Fruit fly (Drosophila melanogaster): Measurements from ENCODE around the gene kto.

Gene kto

DNA sequence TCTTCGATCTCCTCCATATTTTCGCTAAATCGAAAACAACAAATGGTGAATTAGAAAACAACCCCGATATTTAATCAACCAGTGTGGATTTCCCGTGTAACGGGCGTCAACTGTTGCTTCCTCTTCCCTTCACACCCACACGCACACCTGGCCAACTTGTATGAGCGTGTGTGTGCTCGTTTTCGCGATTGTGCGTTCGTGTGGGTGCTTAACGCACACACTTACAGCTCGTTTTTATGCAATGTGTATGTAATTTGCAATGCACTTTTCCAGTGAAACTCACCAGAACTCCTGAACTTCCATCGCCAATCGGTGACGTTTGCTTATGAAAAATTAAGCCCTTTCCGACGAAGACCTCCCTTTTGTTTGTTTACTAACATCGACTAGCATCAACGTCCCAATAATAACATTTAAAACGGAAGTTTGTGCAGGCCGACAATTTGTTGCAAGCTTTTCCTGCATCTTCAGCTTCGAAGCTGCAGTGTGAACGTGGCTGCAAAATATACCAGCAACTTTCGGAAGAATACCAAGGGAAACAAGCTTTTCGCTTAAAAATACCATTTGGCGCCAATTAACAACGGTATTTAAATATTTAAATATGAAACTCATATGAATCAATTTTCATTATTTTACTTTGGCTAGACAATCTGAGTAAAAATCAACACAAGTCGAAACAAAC, 20.8 kb upstream of the kto start, which contains the start of gene cyc (continued):
- peak in 1 of 2 experiments; percentile 22 for TF ChIP-seq bsh (GFP tag; optimal IDR thresholded peaks at IDR 0.05)
- 0 out of 3 replicates have a peak, but pooled peaks have one; percentile 11 for TF ChIP-seq zfh1 (GFP tag; IDR thresholded peaks at IDR 0.05)
- no peak for TF ChIP-seq Bgb (GFP tag; IDR thresholded peaks at IDR 0.05; ENCODE audit: partially characterized antibody)
- no peak for TF ChIP-seq CG4404 (GFP tag; IDR thresholded peaks at IDR 0.05)
- TF ChIP-seq insv (GFP tag; optimal IDR thresholded peaks at IDR 0.05): no peak
- TF ChIP-seq gcm2 (GFP tag; optimal IDR thresholded peaks at IDR 0.05): no peak
- no peak for TF ChIP-seq Gsc (GFP tag; IDR thresholded peaks at IDR 0.05)
- no peak for TF ChIP-seq CG12155 (GFP tag; optimal IDR thresholded peaks at IDR 0.05)
- TF ChIP-seq klu (GFP tag; IDR thresholded peaks at IDR 0.05): no peak
- peak; percentile 68 for TF ChIP-seq nom (GFP tag; optimal IDR thresholded peaks at IDR 0.05)
- TF ChIP-seq stwl (tag; optimal IDR thresholded peaks at IDR 0.05): peak; percentile 17
- no peak for TF ChIP-seq esg (GFP tag; conservative IDR thresholded peaks at IDR 0.05)
- TF ChIP-seq CG1832 (GFP tag; optimal IDR thresholded peaks at IDR 0.05): no peak
- no peak for TF ChIP-seq pros (GFP tag; optimal IDR thresholded peaks at IDR 0.05)
- no peak for TF ChIP-seq trh (GFP tag; optimal IDR thresholded peaks at IDR 0.05)
- no peak for TF ChIP-seq CG14441 (GFP tag; IDR thresholded peaks at IDR 0.05)
- no peak for TF ChIP-seq CG10147 (GFP tag; optimal IDR thresholded peaks at IDR 0.05)
- TF ChIP-seq CG10431 (GFP tag; optimal IDR thresholded peaks at IDR 0.05): no peak
- TF ChIP-seq CG4282 (GFP tag; optimal IDR thresholded peaks at IDR 0.05): no peak
- TF ChIP-seq CG10959 (GFP tag; IDR thresholded peaks at IDR 0.05): no peak
- TF ChIP-seq oc (tag; optimal IDR thresholded peaks at IDR 0.05): no peak
- no peak for TF ChIP-seq CG6654 (GFP tag; optimal IDR thresholded peaks at IDR 0.05)
- no peak for TF ChIP-seq Drgx (GFP tag; IDR thresholded peaks at IDR 0.05)
- no peak for TF ChIP-seq aop (GFP tag; IDR thresholded peaks at IDR 0.05)
- no peak for TF ChIP-seq Dad (GFP tag; optimal IDR thresholded peaks at IDR 0.05)
- TF ChIP-seq Med (GFP tag): peak; percentile 77
- no peak for TF ChIP-seq lov (optimal IDR thresholded peaks at IDR 0.05)
- no peak for TF ChIP-seq lov (GFP tag; IDR thresholded peaks at IDR 0.05)
- no peak for TF ChIP-seq chn (GFP tag; optimal IDR thresholded peaks at IDR 0.05)
- no peak for TF ChIP-seq ham (GFP tag; IDR thresholded peaks at IDR 0.05)
- TF ChIP-seq mld (GFP tag; IDR thresholded peaks at IDR 0.05; ENCODE audit: partially characterized antibody): no peak
- TF ChIP-seq Atf3 (GFP tag; optimal IDR thresholded peaks at IDR 0.05): no peak
- no peak for TF ChIP-seq chif (GFP tag; optimal IDR thresholded peaks at IDR 0.05)
- TF ChIP-seq CG3281 (GFP tag; optimal IDR thresholded peaks at IDR 0.05): no peak
- TF ChIP-seq dimm (GFP tag; IDR thresholded peaks at IDR 0.05): no peak
- no peak for TF ChIP-seq wdn (GFP tag; IDR thresholded peaks at IDR 0.05)
- no peak for TF ChIP-seq Gug (GFP tag; IDR thresholded peaks at IDR 0.05)
- no peak for TF ChIP-seq HmgZ (tag; optimal IDR thresholded peaks at IDR 0.05)
- peak; percentile 84 for TF ChIP-seq Deaf1 (tag; optimal IDR thresholded peaks at IDR 0.05)
- no peak for TF ChIP-seq MESR4 (GFP tag; optimal IDR thresholded peaks at IDR 0.05)
- no peak for TF ChIP-seq hb (GFP tag; IDR thresholded peaks at IDR 0.05; ENCODE audit: partially characterized antibody)
- no peak for TF ChIP-seq jumu (GFP tag; optimal IDR thresholded peaks at IDR 0.05)
- no peak for TF ChIP-seq CHES-1-like (GFP tag; optimal IDR thresholded peaks at IDR 0.05)
- no peak for TF ChIP-seq Bteb2 (GFP tag; optimal IDR thresholded peaks at IDR 0.05)
- no peak for TF ChIP-seq ems (GFP tag; optimal IDR thresholded peaks at IDR 0.05)
- TF ChIP-seq Asciz (GFP tag; optimal IDR thresholded peaks at IDR 0.05): no peak
- TF ChIP-seq scrt (GFP tag; optimal IDR thresholded peaks at IDR 0.05): peak; percentile 85
- TF ChIP-seq kni (GFP tag; optimal IDR thresholded peaks at IDR 0.05): no peak
- no peak for TF ChIP-seq CG8290 (GFP tag; optimal IDR thresholded peaks at IDR 0.05)
- no peak for TF ChIP-seq CG8290 (tag; optimal IDR thresholded peaks at IDR 0.05)
- peak; percentile 32 for TF ChIP-seq YL-1 (GFP tag; optimal IDR thresholded peaks at IDR 0.05)

All from whole organism, embryonic.